Fruit fly (Drosophila melanogaster) whole organism, embryonic: ENCODE data around the gene CG15803.

Experiments used
- Asciz ChIP-seq: fragments of 200-800 bp; sonication (Bioruptor generic); optimal IDR thresholded peaks from 2 replicates; lab custom pipeline; 2017; ENCODE audit warnings: missing biosample characterization, mild to moderate bottlenecking, missing genetic modification characterization, missing genetic modification reagents
- Blimp-1 ChIP-seq: fragments of 200-800 bp; sonication (Bioruptor generic); optimal IDR thresholded peaks from 3 replicates; lab custom pipeline; 2018; ENCODE audit warnings: missing biosample characterization, missing genetic modification characterization, mild to moderate bottlenecking, moderate library complexity, missing genetic modification reagents
- CG10543 ChIP-seq: fragments of 200-800 bp; sonication (Bioruptor generic); optimal IDR thresholded peaks from 3 replicates; lab custom pipeline; 2017; ENCODE audit warnings: missing biosample characterization, mild to moderate bottlenecking, missing genetic modification characterization, moderate library complexity
- CG11695 ChIP-seq: fragments of 200-800 bp; sonication (Bioruptor generic); IDR thresholded peaks from 3 replicates; pipeline ENCODE4 v1.3.6; 2022; ENCODE audit warnings: missing biosample characterization, missing genetic modification characterization
- CG2129 ChIP-seq: fragments of 200-800 bp; sonication (Bioruptor generic); IDR thresholded peaks from 2 replicates; pipeline ENCODE4 v1.3.6; 2022; ENCODE audit warnings: missing biosample characterization, missing genetic modification characterization; ENCODE audit not compliant: partially characterized antibody
- CG2199 ChIP-seq: fragments of 200-800 bp; sonication (Bioruptor generic); IDR thresholded peaks from 3 replicates; pipeline ENCODE4 v1.3.6; 2022; ENCODE audit warnings: missing biosample characterization, missing genetic modification characterization
- CG2712 ChIP-seq: fragments of 200-800 bp; optimal IDR thresholded peaks from 3 replicates; lab custom pipeline; 2019; ENCODE audit warnings: missing biosample characterization, mild to moderate bottlenecking, missing genetic modification characterization, moderate library complexity
- CG30431 ChIP-seq: fragments of 200-800 bp; sonication (Bioruptor generic); optimal IDR thresholded peaks from 2 replicates; lab custom pipeline; 2017; ENCODE audit warnings: missing biosample characterization, missing genetic modification characterization
- CG34376 ChIP-seq: fragments of 200-800 bp; sonication (Bioruptor generic); optimal IDR thresholded peaks from 2 replicates; lab custom pipeline; 2018; ENCODE audit warnings: missing biosample characterization, mild to moderate bottlenecking, missing genetic modification characterization
- CG3847 ChIP-seq: fragments of 200-800 bp; sonication (Bioruptor generic); IDR thresholded peaks from 2 replicates; pipeline ENCODE4 v1.3.6; 2022; ENCODE audit warnings: missing biosample characterization, missing genetic modification characterization
- CG4730 ChIP-seq: fragments of 200-800 bp; sonication (Bioruptor generic); IDR thresholded peaks from 2 replicates; pipeline ENCODE4 v1.3.6; 2022; ENCODE audit warnings: missing biosample characterization, missing genetic modification characterization
- CG4820 ChIP-seq: fragments of 200-800 bp; sonication (Bioruptor generic); optimal IDR thresholded peaks from 3 replicates; lab custom pipeline; 2016; ENCODE audit warnings: missing biosample characterization, missing genetic modification characterization
- CG6683 ChIP-seq: fragments of 200-800 bp; sonication (Bioruptor generic); optimal IDR thresholded peaks from 2 replicates; lab custom pipeline; 2017; ENCODE audit warnings: missing biosample characterization, mild to moderate bottlenecking, missing genetic modification characterization, missing genetic modification reagents
- CG7357 ChIP-seq: fragments of 200-800 bp; sonication (Bioruptor generic); IDR thresholded peaks from 3 replicates; pipeline ENCODE4 v1.3.6; 2022; ENCODE audit warnings: missing biosample characterization, missing genetic modification characterization
- Deaf1 ChIP-seq: fragments of 200-800 bp; optimal IDR thresholded peaks from 3 replicates; lab custom pipeline; 2019; ENCODE audit warnings: missing biosample characterization, mild to moderate bottlenecking, missing genetic modification characterization, moderate library complexity
- Dek ChIP-seq: fragments of 200-800 bp; sonication (Bioruptor generic); optimal IDR thresholded peaks from 3 replicates; lab custom pipeline; 2019; ENCODE audit warnings: missing biosample characterization, mild to moderate bottlenecking, missing genetic modification characterization, moderate library complexity
- Drgx ChIP-seq: fragments of 200-800 bp; sonication (Bioruptor generic); IDR thresholded peaks from 2 replicates; pipeline ENCODE4 v1.3.6; 2022; ENCODE audit warnings: missing biosample characterization, missing genetic modification characterization
- Med ChIP-seq: fragments of 200-800 bp; sonication (Bioruptor generic); peaks from one replicate; lab custom pipeline; 2016; ENCODE audit warnings: missing biosample characterization, missing genetic modification characterization, mild to moderate bottlenecking, inconsistent platforms, moderate library complexity
- Meics ChIP-seq: fragments of 200-800 bp; sonication (Bioruptor generic); optimal IDR thresholded peaks from 2 replicates; lab custom pipeline; 2017; ENCODE audit warnings: missing biosample characterization, mild to moderate bottlenecking, missing genetic modification characterization
- Neu2 ChIP-seq: fragments of 200-800 bp; sonication (Bioruptor generic); optimal IDR thresholded peaks from 3 replicates; lab custom pipeline; 2016; ENCODE audit warnings: missing biosample characterization, missing genetic modification characterization, borderline replicate concordance
- Sox102F ChIP-seq: fragments of 200-800 bp; sonication (Bioruptor generic); optimal IDR thresholded peaks from 2 replicates; lab custom pipeline; 2018; ENCODE audit warnings: missing biosample characterization, mild to moderate bottlenecking, missing genetic modification characterization, moderate library complexity
- Ssrp ChIP-seq: fragments of 200-800 bp; sonication (Bioruptor generic); optimal IDR thresholded peaks from 2 replicates; lab custom pipeline; 2018; ENCODE audit warnings: missing biosample characterization, mild to moderate bottlenecking, missing genetic modification characterization, moderate library complexity
- al ChIP-seq: fragments of 200-800 bp; sonication (Bioruptor generic); IDR thresholded peaks from 2 replicates; pipeline ENCODE4 v1.3.6; 2022; ENCODE audit warnings: missing biosample characterization, missing genetic modification characterization
- dan ChIP-seq: fragments of 200-800 bp; sonication (Bioruptor generic); IDR thresholded peaks from 2 replicates; pipeline ENCODE4 v1.3.6; 2022; ENCODE audit warnings: missing biosample characterization, missing genetic modification characterization
- dm ChIP-seq: fragments of 200-800 bp; sonication (Bioruptor generic); optimal IDR thresholded peaks from 3 replicates; lab custom pipeline; 2016; ENCODE audit warnings: missing biosample characterization, missing genetic modification characterization
- ems ChIP-seq: fragments of 200-800 bp; sonication (Bioruptor generic); optimal IDR thresholded peaks from 3 replicates; lab custom pipeline; 2016; ENCODE audit warnings: missing biosample characterization, missing genetic modification characterization
- exex ChIP-seq: fragments of 200-800 bp; sonication (Bioruptor generic); optimal IDR thresholded peaks from 4 replicates; lab custom pipeline; 2018; ENCODE audit warnings: missing biosample characterization, mild to moderate bottlenecking, missing genetic modification characterization, moderate library complexity
- eyg ChIP-seq: fragments of 200-800 bp; sonication (Bioruptor generic); optimal IDR thresholded peaks from 3 replicates; lab custom pipeline; 2016; ENCODE audit warnings: missing biosample characterization, missing genetic modification characterization
- gce ChIP-seq: fragments of 200-800 bp; sonication (Bioruptor generic); IDR thresholded peaks from 3 replicates; pipeline ENCODE4 v1.3.6; 2022; ENCODE audit warnings: missing biosample characterization, missing genetic modification characterization
- grn ChIP-seq: fragments of 200-800 bp; sonication (Bioruptor generic); optimal IDR thresholded peaks from 3 replicates; lab custom pipeline; 2017; ENCODE audit warnings: missing biosample characterization, missing genetic modification characterization
- hth ChIP-seq: fragments of >200 bp; optimal IDR thresholded peaks from 2 replicates; lab custom pipeline; 2017; ENCODE audit warnings: inconsistent platforms
- nom ChIP-seq: fragments of 200-800 bp; sonication (Bioruptor generic); optimal IDR thresholded peaks from 2 replicates; lab custom pipeline; 2017; ENCODE audit warnings: missing biosample characterization, missing genetic modification characterization, mild to moderate bottlenecking, moderate library complexity, missing genetic modification reagents
- onecut ChIP-seq: fragments of 200-800 bp; sonication (Bioruptor generic); IDR thresholded peaks from 2 replicates; pipeline ENCODE4 v1.3.6; 2022; ENCODE audit warnings: missing biosample characterization, missing genetic modification characterization
- pfk ChIP-seq: fragments of 200-800 bp; sonication (Bioruptor generic); optimal IDR thresholded peaks from 2 replicates; lab custom pipeline; 2018; ENCODE audit warnings: missing biosample characterization, mild to moderate bottlenecking, missing genetic modification characterization, moderate library complexity
- phol ChIP-seq: fragments of 200-800 bp; sonication (Bioruptor generic); optimal IDR thresholded peaks from 3 replicates; lab custom pipeline; 2018; ENCODE audit warnings: missing biosample characterization, mild to moderate bottlenecking, missing genetic modification characterization, moderate library complexity
- sd ChIP-seq: fragments of 200-800 bp; sonication (Bioruptor generic); optimal IDR thresholded peaks from 3 replicates; lab custom pipeline; 2018; ENCODE audit warnings: missing biosample characterization, mild to moderate bottlenecking, missing genetic modification characterization, moderate library complexity
- sisA ChIP-seq: fragments of 200-800 bp; sonication (Bioruptor generic); IDR thresholded peaks from 2 replicates; pipeline ENCODE4 v1.3.6; 2022; ENCODE audit warnings: missing biosample characterization, missing genetic modification characterization
- sqz ChIP-seq: fragments of 200-800 bp; sonication (Bioruptor generic); optimal IDR thresholded peaks from 3 replicates; lab custom pipeline; 2018; ENCODE audit warnings: missing biosample characterization, mild to moderate bottlenecking, missing genetic modification characterization
- sug ChIP-seq: fragments of 200-800 bp; optimal IDR thresholded peaks from 2 replicates; lab custom pipeline; 2019; ENCODE audit warnings: missing biosample characterization, mild to moderate bottlenecking, missing genetic modification characterization, moderate library complexity
- tgo ChIP-seq: fragments of 200-800 bp; sonication (Bioruptor generic); IDR thresholded peaks from 3 replicates; pipeline ENCODE4 v1.3.6; 2022; ENCODE audit warnings: missing biosample characterization, missing genetic modification characterization
- tll ChIP-seq, 2 experiments: fragments of 200-800 bp in 1 of 2; fragments of >200 bp in 1 of 2; sonication (Bioruptor generic) in 1 of 2; optimal IDR thresholded peaks; 2 replicates each; lab custom pipeline; 2017 to 2019; ENCODE audit warnings: missing biosample characterization in 2 of 2, missing genetic modification characterization in 2 of 2, mild to moderate bottlenecking in 1 of 2, moderate library complexity in 1 of 2
- trem ChIP-seq: fragments of 200-800 bp; optimal IDR thresholded peaks from 3 replicates; lab custom pipeline; 2019; ENCODE audit warnings: missing biosample characterization, mild to moderate bottlenecking, missing genetic modification characterization, moderate library complexity
- twi ChIP-seq: fragments of 200-800 bp; optimal IDR thresholded peaks from 2 replicates; lab custom pipeline; 2019; ENCODE audit warnings: missing biosample characterization, mild to moderate bottlenecking, missing genetic modification characterization, moderate library complexity
- wdn ChIP-seq: fragments of 200-800 bp; sonication (Bioruptor generic); IDR thresholded peaks from 2 replicates; pipeline ENCODE4 v1.3.6; 2022; ENCODE audit warnings: missing biosample characterization, missing genetic modification characterization

The CG15803 gene

DNA sequence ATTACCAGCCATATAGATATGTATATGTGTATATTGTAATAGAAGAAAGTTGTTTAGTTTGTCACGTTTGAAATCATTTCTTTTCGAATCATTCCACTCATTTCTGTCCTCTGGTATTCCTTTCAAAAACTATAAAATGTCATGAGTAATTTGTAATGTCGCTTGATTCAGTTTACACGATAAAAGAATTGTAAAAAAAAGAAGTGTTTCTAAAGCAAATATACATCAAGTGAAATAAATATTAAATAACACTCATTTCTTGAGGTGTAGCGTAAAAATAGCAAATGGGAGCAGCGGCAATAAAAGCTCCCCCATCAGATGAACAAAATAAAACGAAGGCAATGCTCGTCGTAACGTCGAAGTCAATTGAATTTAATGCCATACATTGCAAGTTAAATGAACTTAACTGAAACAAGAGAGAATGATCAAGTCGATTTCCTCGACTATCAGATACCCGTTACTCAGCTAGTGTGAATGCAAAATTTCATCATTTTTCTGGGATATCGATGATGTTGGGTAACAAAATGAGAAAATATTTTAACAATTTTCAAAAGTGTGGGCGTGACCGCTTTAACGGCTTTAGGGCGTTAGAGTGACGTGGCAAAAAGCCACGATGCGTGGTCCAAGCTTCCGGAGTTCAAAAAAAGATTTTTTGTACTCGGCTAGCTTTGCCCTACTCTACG lies 65.1 kb downstream of the CG15803 start (continued):
- TF ChIP-seq Sox102F (GFP tag; lab: Kevin White, UChicago) (peak; percentile 61), Asciz (no peak), Ssrp (no peak), dan (GFP tag; lab: Robert Waterston, UW) (no peak), Drgx (GFP tag; lab: Robert Waterston, UW) (0 out of 2 replicates have a peak, but pooled peaks have one; percentile 20), pfk (no peak), CG2712 (tag; lab: Kevin White, UChicago) (peak; percentile 21), CG30431 (GFP tag; lab: Kevin White, UChicago) (no peak)

DNA sequence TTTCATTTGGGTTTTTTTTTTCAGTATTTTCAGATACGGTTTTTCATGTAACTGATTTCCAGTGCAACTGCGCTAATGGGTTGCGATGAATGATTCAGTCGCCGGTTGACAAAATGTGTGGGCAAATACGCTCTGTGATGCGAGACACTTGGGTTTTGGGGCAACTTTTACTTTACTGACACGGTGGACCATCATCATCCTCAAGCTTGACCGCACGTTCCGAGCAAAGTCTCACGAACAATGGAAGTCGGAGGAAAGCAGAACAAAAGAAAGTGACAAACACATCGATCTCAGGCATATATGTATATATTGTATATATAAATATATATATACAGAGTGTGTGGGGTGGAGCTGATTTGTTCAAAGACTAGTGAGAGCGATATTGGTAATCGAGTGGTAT lies 66.0 kb downstream of the CG15803 start:
- no peak for TF ChIP-seq Dek (tag; lab: Kevin White, UChicago)
- TF ChIP-seq hth (lab: Kevin White, UChicago) = no peak
- no peak for TF ChIP-seq Meics (GFP tag; lab: Kevin White, UChicago)
- no peak for TF ChIP-seq CG2129 (GFP tag; lab: Robert Waterston, UW)
- TF ChIP-seq trem (tag; lab: Kevin White, UChicago) = no peak
- TF ChIP-seq sqz (GFP tag; lab: Kevin White, UChicago) = peak; percentile 12
- TF ChIP-seq CG2199 (GFP tag; lab: Robert Waterston, UW) = peak; percentile 4; the same call in 1 of the 3 replicates
- TF ChIP-seq CG3847 (GFP tag; lab: Robert Waterston, UW) = no peak
- TF ChIP-seq nom (GFP tag; lab: Kevin White, UChicago) = peak; percentile 64
- TF ChIP-seq CG6683 (GFP tag; lab: Kevin White, UChicago) = no peak
- TF ChIP-seq CG7357 (GFP tag; lab: Robert Waterston, UW) = no peak
- TF ChIP-seq Neu2 (GFP tag; lab: Kevin White, UChicago) = no peak
- no peak for TF ChIP-seq CG11695 (GFP tag; lab: Robert Waterston, UW)
- TF ChIP-seq Blimp-1 = peak; percentile 53
- TF ChIP-seq Med = peak; percentile 4
- TF ChIP-seq eyg (GFP tag; lab: Kevin White, UChicago) = no peak
- TF ChIP-seq, all 482 proteins: peak for 5

DNA sequence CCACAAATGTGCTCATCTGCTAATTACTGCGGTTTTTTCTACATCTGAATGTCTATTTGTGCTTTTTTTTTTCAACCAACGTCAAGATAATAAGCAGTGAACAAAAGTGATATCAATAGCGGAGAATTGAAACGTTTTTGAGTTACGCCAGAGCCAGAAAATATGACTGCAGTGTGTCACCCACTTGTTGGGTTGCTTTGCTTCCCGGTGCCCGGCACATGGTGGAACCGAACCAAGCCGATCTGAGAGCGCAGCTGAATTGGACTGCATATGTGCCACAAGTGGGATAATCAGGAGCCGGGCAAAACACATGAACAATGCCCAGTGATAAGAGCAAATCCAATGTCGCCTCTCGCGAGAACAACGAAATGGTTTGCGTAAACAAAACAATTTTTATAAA lies 68.2 kb downstream of the CG15803 start:
- TF ChIP-seq twi (tag; lab: Kevin White, UChicago) (peak; percentile 80), CG4730 (no peak)

DNA sequence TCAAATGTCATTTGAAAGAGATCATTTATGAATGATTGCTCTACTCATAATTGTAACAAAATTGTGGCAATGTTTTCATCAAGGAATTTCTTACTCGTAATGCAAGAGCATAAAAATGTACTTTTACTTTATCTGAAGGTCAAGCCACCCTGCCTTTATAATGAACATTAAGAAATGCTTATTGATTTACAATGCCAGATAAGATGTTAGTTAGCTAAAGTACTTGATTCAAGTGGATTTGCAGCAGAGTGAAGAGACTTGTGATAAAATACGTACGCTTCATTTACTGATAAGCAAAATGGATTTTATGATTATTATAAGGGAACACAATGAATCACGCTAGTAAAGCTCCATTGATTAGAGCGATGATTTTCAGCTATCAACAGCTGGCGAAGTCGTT lies 68.7 kb downstream of the CG15803 start:
- TF ChIP-seq sd (tag; lab: Kevin White, UChicago) = peak; percentile 45
- TF ChIP-seq CG34376 = peak; percentile 69
- TF ChIP-seq exex (tag; lab: Kevin White, UChicago) = peak; percentile 79
- TF ChIP-seq tgo (GFP tag; lab: Robert Waterston, UW) = no peak
- TF ChIP-seq sug = peak; percentile 28
- TF ChIP-seq Deaf1 (tag; lab: Kevin White, UChicago) = no peak
- TF ChIP-seq grn (GFP tag; lab: Kevin White, UChicago) = peak; percentile 43

DNA sequence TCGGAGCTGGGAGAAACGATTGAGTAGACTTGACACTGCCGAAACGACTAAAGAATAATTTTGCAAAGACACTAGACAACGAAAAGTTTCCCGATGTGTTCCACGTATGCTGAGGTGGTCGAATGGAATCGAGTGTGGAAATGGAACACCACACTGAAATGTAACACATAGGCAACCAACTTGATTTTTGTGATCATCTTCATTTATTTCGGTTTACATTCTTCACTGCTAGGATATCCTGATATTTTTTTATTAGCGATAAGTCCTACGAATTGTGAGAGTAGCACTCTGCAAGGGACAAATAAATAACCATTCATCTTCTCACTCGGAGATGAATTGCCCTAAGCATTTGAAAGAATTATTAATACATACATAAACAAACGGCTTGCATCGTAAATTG lies 71.9 kb downstream of the CG15803 start, which contains the start of gene CG7131:
CG7131 (minus strand) TSS at position 101 of the 400 bp plus-strand sequence.
- TF ChIP-seq sisA (GFP tag; lab: Robert Waterston, UW) (no peak), wdn (no peak), al (GFP tag; lab: Robert Waterston, UW) (no peak), grn (GFP tag; lab: Kevin White, UChicago) (no peak), ems (GFP tag; lab: Kevin White, UChicago) (no peak), onecut (GFP tag; lab: Robert Waterston, UW) (no peak), dm (GFP tag; lab: Kevin White, UChicago) (no peak), tll (GFP tag; optimal IDR thresholded peaks at IDR 0.05; lab: Kevin White, UChicago) (no peak), gce (GFP tag; lab: Robert Waterston, UW) (no peak), CG10543 (GFP tag; lab: Kevin White, UChicago) (no peak), phol (tag; lab: Kevin White, UChicago) (no peak), CG4820 (GFP tag; lab: Kevin White, UChicago) (no peak)
